Fruit fly (Drosophila melanogaster) whole organism, wandering third instar larva: Measurements from ENCODE around the gene Vinc.

Experiments
- HLH106 ChIP-seq: fragments of 200-800 bp; optimal IDR thresholded peaks from 3 replicates; lab custom pipeline; 2019; ENCODE audit warnings: missing biosample characterization, mild to moderate bottlenecking, missing genetic modification characterization, moderate library complexity
- Hr83 ChIP-seq: fragments of 200-300 bp; sonication (Bioruptor generic); optimal IDR thresholded peaks from 2 replicates; lab custom pipeline; 2016; ENCODE audit warnings: missing biosample characterization, mild to moderate bottlenecking, missing genetic modification characterization, moderate library complexity; ENCODE audit not compliant: poor library complexity, severe bottlenecking
- Myc ChIP-seq: fragments of >200 bp; optimal IDR thresholded peaks from 2 replicates; lab custom pipeline; 2017
- Sp1 ChIP-seq: fragments of 200-800 bp; sonication (Bioruptor generic); optimal IDR thresholded peaks from 3 replicates; lab custom pipeline; 2019; ENCODE audit warnings: missing biosample characterization, mild to moderate bottlenecking, missing genetic modification characterization, moderate library complexity
- dl ChIP-seq, 2 experiments: fragments of 175-275, 200-275 bp in 1 of 2; fragments of 200-275 bp in 1 of 2; sonication (Bioruptor generic); optimal IDR thresholded peaks; lab custom pipeline; 2018; ENCODE audit warnings: mild to moderate bottlenecking in 2 of 2, missing biosample characterization in 2 of 2, missing genetic modification characterization in 2 of 2, moderate library complexity in 2 of 2; ENCODE audit not compliant: partially characterized antibody in 2 of 2, insufficient read depth in 1 of 2
- h ChIP-seq: fragments of 200-800 bp; sonication (Bioruptor generic); optimal IDR thresholded peaks from 3 replicates; lab custom pipeline; 2016; ENCODE audit warnings: missing biosample characterization, mild to moderate bottlenecking, missing genetic modification characterization

- TF ChIP-seq Myc (lab: Kevin White, UChicago) (no peak), HLH106 (tag; lab: Kevin White, UChicago) (no peak), Sp1 (GFP tag; lab: Kevin White, UChicago) (no peak), h (no peak), Hr83 (no peak), dl (GFP tag; optimal IDR thresholded peaks at IDR 0.05; lab: Kevin White, UChicago; ENCODE audit: insufficient read depth in 1 of 2, partially characterized antibody in 2 of 2) (no peak)
Observed at dm6 chrX:2218455-2218854, 3.9 kb downstream of the Vinc start.
